Fruit fly (Drosophila melanogaster): ENCODE data around the gene CG43402.

The CG43402 gene

DNA sequence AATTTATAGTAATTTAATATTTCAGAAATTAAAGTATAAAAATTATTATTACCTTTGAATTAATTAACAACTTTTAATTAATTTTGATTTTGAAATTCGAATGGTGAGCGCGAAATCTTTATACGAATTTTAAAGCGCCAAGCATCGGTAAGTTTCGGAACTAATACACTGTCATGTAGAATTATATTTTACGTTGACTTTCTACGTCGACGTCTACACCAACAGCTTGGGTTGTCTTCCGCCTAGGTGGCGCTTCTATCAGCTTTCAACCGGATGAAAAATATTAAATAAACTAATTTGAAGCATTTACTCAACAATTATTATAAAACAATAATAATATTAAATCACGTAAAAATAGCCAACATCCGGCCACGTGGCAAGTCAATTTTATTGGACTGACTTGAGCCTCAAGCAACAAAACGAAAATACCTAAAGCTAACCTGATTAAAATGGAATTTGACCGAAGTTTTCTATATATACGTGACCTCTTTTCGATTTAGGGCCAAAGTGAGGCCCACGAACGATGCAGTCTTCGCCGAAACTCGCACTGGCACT lies 49.4 kb downstream of the CG43402 start, which contains the start of gene CG31928:
Gene CG31928 (plus strand): TSS at position 505 of the 555 bp plus-strand sequence.
- TF ChIP-seq CG8478 (optimal IDR thresholded peaks at IDR 0.05), result no peak
- no peak for TF ChIP-seq Dll (optimal IDR thresholded peaks at IDR 0.05)
- no peak for TF ChIP-seq EcR (GFP tag; optimal IDR thresholded peaks at IDR 0.05)
- TF ChIP-seq usp (GFP tag; optimal IDR thresholded peaks at IDR 0.05), result no peak
- TF ChIP-seq pan (optimal IDR thresholded peaks at IDR 0.05), result no peak

All from whole organism.